Worm (Caenorhabditis elegans): ENCODE measurements around the gene T28A11.18.

The T28A11.18 gene

ce11 chrV:3312067-3312666 is 44.3 kb upstream of the T28A11.18 start, which contains the start of gene arrd-18:
TSS of gene arrd-18 (minus strand) at chrV:3312117.
- TF ChIP-seq rcor-1 (GFP tag; IDR thresholded peaks at IDR 0.05) (peak; percentile 66), ets-4 (GFP tag; optimal IDR thresholded peaks at IDR 0.05) (no peak), him-1 (tag; optimal IDR thresholded peaks at IDR 0.05) (no peak), hlh-12 (tag; optimal IDR thresholded peaks at IDR 0.05) (no peak), Y79H2A.3 (GFP tag; conservative IDR thresholded peaks at IDR 0.05) (no peak), zfh-2 (GFP tag; conservative IDR thresholded peaks at IDR 0.05) (no peak), attf-5 (GFP tag; optimal IDR thresholded peaks at IDR 0.05) (peak; percentile 11), mcd-1 (GFP tag; IDR thresholded peaks at IDR 0.05) (no peak), egl-44 (GFP tag; IDR thresholded peaks at IDR 0.05) (no peak), sea-2 (GFP tag; IDR thresholded peaks at IDR 0.05) (no peak), hmg-1.2 (GFP tag; IDR thresholded peaks at IDR 0.05) (peak; percentile 74; the same call in 1 of the 2 replicates), repo-1 (tag; optimal IDR thresholded peaks at IDR 0.05) (no peak), snpc-1.1 (tag; optimal IDR thresholded peaks at IDR 0.05; ENCODE audit: insufficient read depth) (no peak), athp-1 (tag; optimal IDR thresholded peaks at IDR 0.05) (no peak), nfyb-1 (GFP tag; IDR thresholded peaks at IDR 0.05) (peak; percentile 72; the same call in 1 of the 2 replicates), C17E4.6 (GFP tag; IDR thresholded peaks at IDR 0.05) (no peak), nhr-80 (tag; optimal IDR thresholded peaks at IDR 0.05) (peak; percentile 56), ekl-4 (GFP tag; IDR thresholded peaks at IDR 0.05) (no peak), tlf-1 (GFP tag; optimal IDR thresholded peaks at IDR 0.05) (no peak), aptf-2 (GFP tag; conservative IDR thresholded peaks at IDR 0.05) (no peak), dox-1 (GFP tag; IDR thresholded peaks at IDR 0.05) (peak; percentile 86), ztf-25 (GFP tag; IDR thresholded peaks at IDR 0.05) (no peak), ceh-58 (GFP tag; IDR thresholded peaks at IDR 0.05) (no peak)

- TF ChIP-seq lsl-1 (GFP tag; optimal IDR thresholded peaks at IDR 0.05), result no peak
- TF ChIP-seq atf-7 (tag; optimal IDR thresholded peaks at IDR 0.05), result no peak
- TF ChIP-seq lin-54 (GFP tag; optimal IDR thresholded peaks at IDR 0.05), result no peak
- TF ChIP-seq aptf-3 (GFP tag; IDR thresholded peaks at IDR 0.05), result no peak
- no peak for TF ChIP-seq sptf-2 (GFP tag; optimal IDR thresholded peaks at IDR 0.05)
- no peak for TF ChIP-seq nhr-90 (tag; optimal IDR thresholded peaks at IDR 0.05)
- no peak for TF ChIP-seq B0019.2 (GFP tag; conservative IDR thresholded peaks at IDR 0.05)
- TF ChIP-seq egl-44 (GFP tag; IDR thresholded peaks at IDR 0.05), result no peak
Observed at ce11 chrV:3308169-3308568, 40.3 kb upstream of the T28A11.18 start, which contains the start of gene srbc-3. TSS of gene srbc-3 (plus strand) at chrV:3308469.

ce11 chrV:3301898-3302297 is 34.0 kb upstream of the T28A11.18 start, which contains the start of gene srbc-1:
TSS of gene srbc-1 (minus strand) at chrV:3301998.
- TF ChIP-seq ztf-22 (GFP tag; optimal IDR thresholded peaks at IDR 0.05) (no peak), B0261.1 (tag; optimal IDR thresholded peaks at IDR 0.05) (no peak), akir-1 (GFP tag; optimal IDR thresholded peaks at IDR 0.05) (no peak), nfya-2 (GFP tag; IDR thresholded peaks at IDR 0.05) (no peak), lag-1 (GFP tag; IDR thresholded peaks at IDR 0.05) (no peak), unc-62 (GFP tag; optimal IDR thresholded peaks at IDR 0.05) (no peak), B0019.2 (GFP tag; conservative IDR thresholded peaks at IDR 0.05) (no peak), efl-1 (GFP tag; optimal IDR thresholded peaks at IDR 0.05) (no peak), F55B11.4 (tag; optimal IDR thresholded peaks at IDR 0.05; ENCODE audit: borderline replicate concordance, insufficient read depth) (no peak), C17E4.6 (GFP tag; IDR thresholded peaks at IDR 0.05) (no peak), ceh-58 (GFP tag; IDR thresholded peaks at IDR 0.05) (no peak), ztf-28 (GFP tag; IDR thresholded peaks at IDR 0.05) (no peak), B0336.3 (GFP tag; IDR thresholded peaks at IDR 0.05) (no peak), ceh-79 (tag; optimal IDR thresholded peaks at IDR 0.05) (no peak), die-1 (tag; optimal IDR thresholded peaks at IDR 0.05) (no peak), unc-130 (GFP tag; optimal IDR thresholded peaks at IDR 0.05) (no peak), nhr-120 (GFP tag; IDR thresholded peaks at IDR 0.05) (no peak), F57C9.4 (tag; optimal IDR thresholded peaks at IDR 0.05) (no peak)

All from whole organism, young adult.